Fruit fly (Drosophila melanogaster) whole organism, embryonic: Measurements from ENCODE around the gene RpS17.

Experiments used
- CG11247 ChIP-seq: fragments of 200-800 bp; sonication (Bioruptor generic); IDR thresholded peaks from 2 replicates; pipeline ENCODE4 v1.3.6; 2022; ENCODE audit warnings: missing biosample characterization, missing genetic modification characterization
- CG11560 ChIP-seq: fragments of 200-800 bp; sonication (Bioruptor generic); IDR thresholded peaks from 3 replicates; pipeline ENCODE4 v1.3.6; 2022; ENCODE audit warnings: missing biosample characterization, missing genetic modification characterization
- CG12299 ChIP-seq: fragments of 200-800 bp; sonication (Bioruptor generic); optimal IDR thresholded peaks from 2 replicates; lab custom pipeline; 2018; ENCODE audit warnings: missing biosample characterization, mild to moderate bottlenecking, missing genetic modification characterization
- CG12744 ChIP-seq: fragments of 200-800 bp; sonication (Bioruptor generic); optimal IDR thresholded peaks from 2 replicates; lab custom pipeline; 2016; ENCODE audit warnings: missing biosample characterization, missing genetic modification characterization
- CG12942 ChIP-seq: fragments of 200-800 bp; sonication (Bioruptor generic); optimal IDR thresholded peaks from 3 replicates; lab custom pipeline; 2016; ENCODE audit warnings: missing biosample characterization, missing genetic modification characterization
- CG15011 ChIP-seq: fragments of 200-800 bp; sonication (Bioruptor generic); optimal IDR thresholded peaks from 3 replicates; lab custom pipeline; 2018; ENCODE audit warnings: missing biosample characterization, mild to moderate bottlenecking, missing genetic modification characterization
- CG17568 ChIP-seq: fragments of 200-800 bp; sonication (Bioruptor generic); optimal IDR thresholded peaks from 2 replicates; lab custom pipeline; 2018; ENCODE audit warnings: missing biosample characterization, mild to moderate bottlenecking, missing genetic modification characterization, moderate library complexity
- CG1792 ChIP-seq: fragments of 200-800 bp; sonication (Bioruptor generic); optimal IDR thresholded peaks from 2 replicates; lab custom pipeline; 2016; ENCODE audit warnings: missing biosample characterization, missing genetic modification characterization
- CG1832 ChIP-seq: fragments of 200-800 bp; sonication (Bioruptor generic); optimal IDR thresholded peaks from 2 replicates; lab custom pipeline; 2017; ENCODE audit warnings: missing biosample characterization, mild to moderate bottlenecking, missing genetic modification characterization, inconsistent platforms
- CG2120 ChIP-seq: fragments of 200-800 bp; sonication (Bioruptor generic); optimal IDR thresholded peaks from 3 replicates; lab custom pipeline; 2016; ENCODE audit warnings: missing biosample characterization, missing genetic modification characterization
- CG2889 ChIP-seq: fragments of 200-800 bp; sonication (Bioruptor generic); IDR thresholded peaks from 3 replicates; pipeline ENCODE4 v1.3.6; 2022; ENCODE audit warnings: missing biosample characterization, missing genetic modification characterization
- CG31224 ChIP-seq: fragments of 200-800 bp; sonication (Bioruptor generic); IDR thresholded peaks from 2 replicates; pipeline ENCODE4 v1.3.6; 2022; ENCODE audit warnings: missing biosample characterization, missing genetic modification characterization
- CG32532 ChIP-seq: fragments of 200-800 bp; sonication (Bioruptor generic); IDR thresholded peaks from 2 replicates; pipeline ENCODE4 v1.3.6; 2022; ENCODE audit warnings: missing biosample characterization, missing genetic modification characterization
- CG34422 ChIP-seq: fragments of 200-800 bp; sonication (Bioruptor generic); IDR thresholded peaks from 3 replicates; pipeline ENCODE4 v1.3.6; 2022; ENCODE audit warnings: missing biosample characterization, missing genetic modification characterization
- CG3838 ChIP-seq: fragments of 200-800 bp; sonication (Bioruptor generic); optimal IDR thresholded peaks from 3 replicates; lab custom pipeline; 2016; ENCODE audit warnings: missing biosample characterization, missing genetic modification characterization
- CG4328 ChIP-seq: fragments of 200-800 bp; sonication (Bioruptor generic); optimal IDR thresholded peaks from 3 replicates; lab custom pipeline; 2017; ENCODE audit warnings: missing biosample characterization, missing genetic modification reagents, missing genetic modification characterization
- CG4707 ChIP-seq: fragments of 200-800 bp; sonication (Bioruptor generic); optimal IDR thresholded peaks from 2 replicates; lab custom pipeline; 2018; ENCODE audit warnings: missing biosample characterization, mild to moderate bottlenecking, missing genetic modification characterization, moderate library complexity
- CG6175 ChIP-seq: fragments of 200-800 bp; sonication (Bioruptor generic); IDR thresholded peaks from 3 replicates; pipeline ENCODE4 v1.3.6; 2022; ENCODE audit warnings: missing biosample characterization, missing genetic modification characterization
- CG6689 ChIP-seq: fragments of 200-800 bp; sonication (Bioruptor generic); IDR thresholded peaks from 2 replicates; pipeline ENCODE4 v1.3.6; 2022; ENCODE audit warnings: missing biosample characterization, missing genetic modification characterization
- CG7372 ChIP-seq: fragments of 200-800 bp; sonication (Bioruptor generic); IDR thresholded peaks from 2 replicates; pipeline ENCODE4 v1.3.6; 2022; ENCODE audit warnings: missing biosample characterization, missing genetic modification characterization
- CG8290 ChIP-seq, 3 experiments: fragments of 200-800 bp; sonication (Bioruptor generic); optimal IDR thresholded peaks; 2 replicates each; lab custom pipeline; 2016 to 2019; ENCODE audit warnings: missing biosample characterization in 3 of 3, missing genetic modification characterization in 3 of 3, mild to moderate bottlenecking in 2 of 3, moderate library complexity in 1 of 3
- CG8388 ChIP-seq: fragments of 200-800 bp; sonication (Bioruptor generic); optimal IDR thresholded peaks from 2 replicates; lab custom pipeline; 2019; ENCODE audit warnings: missing biosample characterization, mild to moderate bottlenecking, missing genetic modification characterization, moderate library complexity
- CG9797 ChIP-seq: fragments of 200-800 bp; sonication (Bioruptor generic); optimal IDR thresholded peaks from 3 replicates; lab custom pipeline; 2018; ENCODE audit warnings: missing biosample characterization, mild to moderate bottlenecking, missing genetic modification characterization
- D ChIP-seq, 2 experiments: fragments of 200-800 bp in 1 of 2; fragments of >200 bp in 1 of 2; sonication (Bioruptor generic) in 1 of 2; optimal IDR thresholded peaks; 2 replicates in 1 of 2; 3 replicates in 1 of 2; lab custom pipeline; 2017; ENCODE audit warnings: mild to moderate bottlenecking in 1 of 2, missing biosample characterization in 1 of 2, missing genetic modification characterization in 1 of 2, missing genetic modification reagents in 1 of 2
- Drgx ChIP-seq: fragments of 200-800 bp; sonication (Bioruptor generic); IDR thresholded peaks from 2 replicates; pipeline ENCODE4 v1.3.6; 2022; ENCODE audit warnings: missing biosample characterization, missing genetic modification characterization
- Fer2 ChIP-seq: fragments of 200-800 bp; sonication (Bioruptor generic); optimal IDR thresholded peaks from 2 replicates; lab custom pipeline; 2018; ENCODE audit warnings: missing biosample characterization, mild to moderate bottlenecking, missing genetic modification characterization, moderate library complexity
- Jarid2 ChIP-seq: fragments of 200-800 bp; sonication (Bioruptor generic); optimal IDR thresholded peaks from 3 replicates; lab custom pipeline; 2017; ENCODE audit warnings: mild to moderate bottlenecking, missing biosample characterization, missing genetic modification reagents, missing genetic modification characterization
- Trl ChIP-seq, 3 experiments: fragments of >200 bp in 2 of 3; fragments of 200-800 bp in 1 of 3; sonication (Bioruptor generic) in 1 of 3; optimal IDR thresholded peaks; 2 replicates in 1 of 3; 3 replicates in 2 of 3; lab custom pipeline; 2016 to 2017; ENCODE audit warnings: missing biosample characterization in 1 of 3, missing genetic modification characterization in 1 of 3
- bab2 ChIP-seq: fragments of 200-800 bp; sonication (Bioruptor generic); optimal IDR thresholded peaks from 2 replicates; lab custom pipeline; 2016; ENCODE audit warnings: missing biosample characterization, missing genetic modification characterization
- cato ChIP-seq: fragments of 200-800 bp; sonication (Bioruptor generic); optimal IDR thresholded peaks from 2 replicates; lab custom pipeline; 2016; ENCODE audit warnings: missing biosample characterization, missing genetic modification characterization, borderline replicate concordance
- chm ChIP-seq: fragments of 200-800 bp; sonication (Bioruptor generic); IDR thresholded peaks from 2 replicates; pipeline ENCODE4 v1.3.6; 2022; ENCODE audit warnings: missing biosample characterization, missing genetic modification characterization
- exex ChIP-seq: fragments of 200-800 bp; sonication (Bioruptor generic); optimal IDR thresholded peaks from 4 replicates; lab custom pipeline; 2018; ENCODE audit warnings: missing biosample characterization, mild to moderate bottlenecking, missing genetic modification characterization, moderate library complexity
- gfzf ChIP-seq: fragments of 200-800 bp; sonication (Bioruptor generic); optimal IDR thresholded peaks from 2 replicates; lab custom pipeline; 2016; ENCODE audit warnings: missing biosample characterization, mild to moderate bottlenecking, missing genetic modification characterization, moderate library complexity
- gsb-n ChIP-seq: fragments of 200-800 bp; sonication (Bioruptor generic); optimal IDR thresholded peaks from 3 replicates; lab custom pipeline; 2018; ENCODE audit warnings: missing biosample characterization, mild to moderate bottlenecking, missing genetic modification characterization
- hbn ChIP-seq: fragments of 200-800 bp; sonication (Bioruptor generic); IDR thresholded peaks from 2 replicates; pipeline ENCODE4 v1.3.6; 2022; ENCODE audit warnings: missing biosample characterization, missing genetic modification characterization; ENCODE audit not compliant: partially characterized antibody
- kah ChIP-seq: fragments of 200-800 bp; sonication (Bioruptor generic); optimal IDR thresholded peaks from 2 replicates; lab custom pipeline; 2018; ENCODE audit warnings: missing biosample characterization, mild to moderate bottlenecking, missing genetic modification characterization
- knrl ChIP-seq: fragments of 200-800 bp; sonication (Bioruptor generic); IDR thresholded peaks from 3 replicates; pipeline ENCODE4 v1.3.6; 2022; ENCODE audit warnings: missing biosample characterization, missing genetic modification characterization; ENCODE audit not compliant: partially characterized antibody
- lilli ChIP-seq: fragments of 200-800 bp; sonication (Bioruptor generic); optimal IDR thresholded peaks from 3 replicates; lab custom pipeline; 2016; ENCODE audit warnings: missing biosample characterization, missing genetic modification characterization
- mirr ChIP-seq: fragments of 200-800 bp; sonication (Bioruptor generic); optimal IDR thresholded peaks from 3 replicates; lab custom pipeline; 2018; ENCODE audit warnings: missing biosample characterization, mild to moderate bottlenecking, missing genetic modification characterization
- nerfin-2 ChIP-seq: fragments of 200-800 bp; sonication (Bioruptor generic); IDR thresholded peaks from 2 replicates; pipeline ENCODE4 v1.3.6; 2022; ENCODE audit warnings: missing biosample characterization, missing genetic modification characterization; ENCODE audit not compliant: partially characterized antibody
- nmo ChIP-seq: fragments of 200-800 bp; sonication (Bioruptor generic); optimal IDR thresholded peaks from 2 replicates; lab custom pipeline; 2018; ENCODE audit warnings: missing biosample characterization, mild to moderate bottlenecking, missing genetic modification characterization, moderate library complexity
- oc ChIP-seq: fragments of 200-800 bp; sonication (Bioruptor generic); optimal IDR thresholded peaks from 2 replicates; lab custom pipeline; 2018; ENCODE audit warnings: missing biosample characterization, mild to moderate bottlenecking, missing genetic modification characterization, moderate library complexity
- pho ChIP-seq: fragments of 200-800 bp; sonication (Bioruptor generic); optimal IDR thresholded peaks from 2 replicates; lab custom pipeline; 2016; ENCODE audit warnings: missing biosample characterization, missing genetic modification characterization
- sisA ChIP-seq: fragments of 200-800 bp; sonication (Bioruptor generic); IDR thresholded peaks from 2 replicates; pipeline ENCODE4 v1.3.6; 2022; ENCODE audit warnings: missing biosample characterization, missing genetic modification characterization
- tin ChIP-seq: fragments of 200-800 bp; sonication (Bioruptor generic); optimal IDR thresholded peaks from 3 replicates; lab custom pipeline; 2016; ENCODE audit warnings: missing biosample characterization, missing genetic modification characterization
- vfl ChIP-seq: fragments of 200-800 bp; sonication (Bioruptor generic); optimal IDR thresholded peaks from 2 replicates; lab custom pipeline; 2016; ENCODE audit warnings: missing biosample characterization, missing genetic modification characterization
- vvl ChIP-seq: fragments of 200-800 bp; sonication (Bioruptor generic); IDR thresholded peaks from 2 replicates; pipeline ENCODE4 v1.3.6; 2022; ENCODE audit warnings: missing biosample characterization, missing genetic modification characterization
- zf30C ChIP-seq: fragments of 200-800 bp; sonication (Bioruptor generic); optimal IDR thresholded peaks from 3 replicates; lab custom pipeline; 2018; ENCODE audit warnings: missing biosample characterization, mild to moderate bottlenecking, missing genetic modification characterization

RpS17 gene

dm6 chr3L:9401354-9402156 is 28.1 kb downstream of the RpS17 start (continued):
- no peak for TF ChIP-seq hbn
- no peak for TF ChIP-seq bab2 (GFP tag; lab: Kevin White, UChicago)
- TF ChIP-seq CG12299 (tag; lab: Kevin White, UChicago), result no peak
- TF ChIP-seq CG17568 (GFP tag; lab: Kevin White, UChicago), result no peak
- TF ChIP-seq CG12744, result no peak
- TF ChIP-seq CG11247, result no peak
- no peak for TF ChIP-seq vfl
- TF ChIP-seq nmo, result no peak
- no peak for TF ChIP-seq CG4707 (GFP tag; lab: Kevin White, UChicago)
- peak; percentile 6 for TF ChIP-seq D (optimal IDR thresholded peaks at IDR 0.05; lab: Kevin White, UChicago)
- no peak for TF ChIP-seq D (GFP tag; optimal IDR thresholded peaks at IDR 0.05; lab: Kevin White, UChicago)
- TF ChIP-seq pho, result no peak
- no peak for TF ChIP-seq CG3838 (GFP tag; lab: Kevin White, UChicago)
- TF ChIP-seq CG1792 (GFP tag; lab: Kevin White, UChicago), result no peak
- no peak for TF ChIP-seq tin (GFP tag; lab: Kevin White, UChicago)
- no peak for TF ChIP-seq CG31224 (GFP tag; lab: Robert Waterston, UW)
- no peak for TF ChIP-seq lilli
- no peak for TF ChIP-seq gfzf (GFP tag; lab: Kevin White, UChicago)
- TF ChIP-seq CG4328 (GFP tag; lab: Kevin White, UChicago), result no peak
- TF ChIP-seq chm (GFP tag; lab: Robert Waterston, UW), result peak; percentile 59; the same call in 1 of the 2 replicates
- no peak for TF ChIP-seq CG15011 (GFP tag; lab: Kevin White, UChicago)
- no peak for TF ChIP-seq CG32532 (GFP tag; lab: Robert Waterston, UW)
- TF ChIP-seq Trl (optimal IDR thresholded peaks at IDR 0.05; lab: Kevin White, UChicago), result peak; percentile 91 to 96
- peak; percentile 40 for TF ChIP-seq Trl (GFP tag; optimal IDR thresholded peaks at IDR 0.05; lab: Kevin White, UChicago)
- no peak for TF ChIP-seq CG2889 (GFP tag; lab: Robert Waterston, UW)
- peak; percentile 26 for TF ChIP-seq exex
- TF ChIP-seq CG7372, result no peak
- no peak for TF ChIP-seq nerfin-2 (GFP tag; lab: Robert Waterston, UW)
- TF ChIP-seq CG1832 (GFP tag; lab: Kevin White, UChicago), result peak; percentile 85
- no peak for TF ChIP-seq CG6175 (GFP tag; lab: Robert Waterston, UW)
- no peak for TF ChIP-seq Jarid2 (GFP tag; lab: Kevin White, UChicago)
- no peak for TF ChIP-seq cato
- TF ChIP-seq knrl (GFP tag; lab: Robert Waterston, UW), result no peak
- no peak for TF ChIP-seq CG6689 (GFP tag; lab: Robert Waterston, UW)
- TF ChIP-seq CG8290 (GFP tag; optimal IDR thresholded peaks at IDR 0.05; lab: Kevin White, UChicago), result no peak
- no peak for TF ChIP-seq CG8290 (tag; optimal IDR thresholded peaks at IDR 0.05; lab: Kevin White, UChicago)
- no peak for TF ChIP-seq CG2120
- TF ChIP-seq CG11560, result no peak
- TF ChIP-seq CG8388 (GFP tag; lab: Kevin White, UChicago), result no peak
- no peak for TF ChIP-seq oc
- TF ChIP-seq mirr (GFP tag; lab: Kevin White, UChicago), result no peak
- TF ChIP-seq Fer2 (tag; lab: Kevin White, UChicago), result no peak
- TF ChIP-seq sisA (GFP tag; lab: Robert Waterston, UW), result no peak
- TF ChIP-seq Drgx, result no peak
- no peak for TF ChIP-seq CG9797
- no peak for TF ChIP-seq CG12942 (GFP tag; lab: Kevin White, UChicago)
- no peak for TF ChIP-seq gsb-n (tag; lab: Kevin White, UChicago)
- TF ChIP-seq CG34422 (GFP tag; lab: Robert Waterston, UW), result peak; percentile 6; the same call in 1 of the 3 replicates
- TF ChIP-seq vvl, result peak; percentile 85
- TF ChIP-seq kah, result no peak
- no peak for TF ChIP-seq zf30C
